Fruit fly (Drosophila melanogaster) whole organism, prepupa: ENCODE results near the gene Cyp4ae1.

Experiments
- Blimp-1 ChIP-seq: fragments of 200-800 bp; sonication (Bioruptor generic); optimal IDR thresholded peaks from 3 replicates; lab custom pipeline; 2017; ENCODE audit warnings: missing biosample characterization, missing genetic modification characterization, mild to moderate bottlenecking, moderate library complexity, missing genetic modification reagents
- CG10631 ChIP-seq: fragments of 200-800 bp; sonication (Bioruptor generic); optimal IDR thresholded peaks from 2 replicates; lab custom pipeline; 2016; ENCODE audit warnings: missing biosample characterization, missing genetic modification characterization
- CG10669 ChIP-seq: fragments of 200-800 bp; sonication (Bioruptor generic); optimal IDR thresholded peaks from 3 replicates; lab custom pipeline; 2018; ENCODE audit warnings: missing biosample characterization, mild to moderate bottlenecking, missing genetic modification characterization, moderate library complexity
- CG11294 ChIP-seq: fragments of 200-800 bp; sonication (Bioruptor generic); IDR thresholded peaks from 2 replicates; pipeline ENCODE4 v1.3.6; 2022; ENCODE audit warnings: missing biosample characterization, missing genetic modification characterization
- CG11762 ChIP-seq: fragments of 200-800 bp; sonication (Bioruptor generic); optimal IDR thresholded peaks from 3 replicates; lab custom pipeline; 2016; ENCODE audit warnings: missing biosample characterization, missing genetic modification characterization; ENCODE audit not compliant: insufficient read depth
- CG11902 ChIP-seq: fragments of 200-800 bp; sonication (Bioruptor generic); optimal IDR thresholded peaks from 3 replicates; lab custom pipeline; 2016; ENCODE audit warnings: missing biosample characterization, missing genetic modification characterization
- CG15336 ChIP-seq: fragments of 200-800 bp; sonication (Bioruptor generic); IDR thresholded peaks from 2 replicates; pipeline ENCODE4 v1.3.6; 2022; ENCODE audit warnings: missing biosample characterization, missing genetic modification characterization
- CG1621 ChIP-seq: fragments of 200-800 bp; sonication (Bioruptor generic); optimal IDR thresholded peaks from 3 replicates; lab custom pipeline; 2018; ENCODE audit warnings: missing biosample characterization, mild to moderate bottlenecking, missing genetic modification characterization
- CG16779 ChIP-seq: fragments of 200-800 bp; sonication (Bioruptor generic); optimal IDR thresholded peaks from 3 replicates; lab custom pipeline; 2017; ENCODE audit warnings: missing biosample characterization, mild to moderate bottlenecking, missing genetic modification characterization
- CG31627 ChIP-seq: fragments of 200-800 bp; sonication (Bioruptor generic); optimal IDR thresholded peaks from 3 replicates; lab custom pipeline; 2016; ENCODE audit warnings: missing biosample characterization, missing genetic modification characterization
- CG32006 ChIP-seq: fragments of 200-800 bp; sonication (Bioruptor generic); optimal IDR thresholded peaks from 3 replicates; lab custom pipeline; 2017; ENCODE audit warnings: missing biosample characterization, mild to moderate bottlenecking, missing genetic modification characterization
- CG34406 ChIP-seq: fragments of 200-800 bp; sonication (Bioruptor generic); optimal IDR thresholded peaks from 3 replicates; lab custom pipeline; 2016; ENCODE audit warnings: missing biosample characterization, missing genetic modification characterization
- CG3919 ChIP-seq: fragments of 200-800 bp; sonication (Bioruptor generic); optimal IDR thresholded peaks from 3 replicates; lab custom pipeline; 2016; ENCODE audit warnings: missing biosample characterization, missing genetic modification characterization
- CG6163 ChIP-seq: fragments of 200-800 bp; sonication (Bioruptor generic); IDR thresholded peaks from 3 replicates; pipeline ENCODE4 v1.3.6; 2022; ENCODE audit warnings: missing biosample characterization, missing genetic modification characterization
- CG6276 ChIP-seq: fragments of 200-800 bp; sonication (Bioruptor generic); optimal IDR thresholded peaks from 2 replicates; lab custom pipeline; 2017; ENCODE audit warnings: missing biosample characterization, mild to moderate bottlenecking, missing genetic modification characterization
- CG6792 ChIP-seq: fragments of 200-800 bp; sonication (Bioruptor generic); optimal IDR thresholded peaks from 3 replicates; lab custom pipeline; 2016; ENCODE audit warnings: missing biosample characterization, missing genetic modification characterization
- CG6854 ChIP-seq: fragments of 200-800 bp; sonication (Bioruptor generic); optimal IDR thresholded peaks from 2 replicates; lab custom pipeline; 2017; ENCODE audit warnings: missing biosample characterization, mild to moderate bottlenecking, missing genetic modification characterization
- CG7368 ChIP-seq: fragments of 200-800 bp; sonication (Bioruptor generic); optimal IDR thresholded peaks from 3 replicates; lab custom pipeline; 2016; ENCODE audit warnings: missing biosample characterization, missing genetic modification characterization
- CG8119 ChIP-seq: fragments of 200-800 bp; sonication (Bioruptor generic); IDR thresholded peaks from 3 replicates; pipeline ENCODE4 v1.3.6; 2022; ENCODE audit warnings: missing biosample characterization, missing genetic modification characterization
- CG8319 ChIP-seq: fragments of 200-800 bp; sonication (Bioruptor generic); optimal IDR thresholded peaks from 3 replicates; lab custom pipeline; 2016; ENCODE audit warnings: missing biosample characterization, missing genetic modification characterization
- Eip75B ChIP-seq: fragments of 200-800 bp; sonication (Bioruptor generic); optimal IDR thresholded peaks from 3 replicates; lab custom pipeline; 2016; ENCODE audit warnings: missing biosample characterization, missing genetic modification characterization
- Eip78C ChIP-seq: fragments of 200-800 bp; sonication (Bioruptor generic); peaks from one replicate; lab custom pipeline; 2016; ENCODE audit warnings: missing biosample characterization, missing genetic modification characterization
- Eip93F ChIP-seq: fragments of 200-800 bp; sonication (Bioruptor generic); optimal IDR thresholded peaks from 2 replicates; lab custom pipeline; 2016; ENCODE audit warnings: missing biosample characterization, mild to moderate bottlenecking, missing genetic modification characterization
- Ets21C ChIP-seq: fragments of 200-800 bp; sonication (Bioruptor generic); optimal IDR thresholded peaks from 3 replicates; lab custom pipeline; 2016; ENCODE audit warnings: missing biosample characterization, missing genetic modification characterization
- Gug ChIP-seq: fragments of 200-800 bp; sonication (Bioruptor generic); IDR thresholded peaks from 2 replicates; pipeline ENCODE4 v1.3.6; 2022; ENCODE audit warnings: missing biosample characterization, missing genetic modification characterization
- Hr38 ChIP-seq: sonication (Bioruptor generic); optimal IDR thresholded peaks from 2 replicates; lab custom pipeline; 2016; ENCODE audit warnings: missing biosample characterization, missing genetic modification characterization
- Hr39 ChIP-seq: fragments of 200-800 bp; sonication (Bioruptor generic); optimal IDR thresholded peaks from 2 replicates; lab custom pipeline; 2016; ENCODE audit warnings: missing biosample characterization, missing genetic modification characterization
- Hr4 ChIP-seq: fragments of 200-800 bp; sonication (Bioruptor generic); optimal IDR thresholded peaks from 3 replicates; lab custom pipeline; 2016; ENCODE audit warnings: missing biosample characterization, missing genetic modification characterization
- OdsH ChIP-seq: fragments of 200-800 bp; sonication (Bioruptor generic); optimal IDR thresholded peaks from 3 replicates; lab custom pipeline; 2016; ENCODE audit warnings: missing biosample characterization, missing genetic modification characterization
- Smox ChIP-seq: fragments of 200-800 bp; sonication (Bioruptor generic); optimal IDR thresholded peaks from 3 replicates; lab custom pipeline; 2016; ENCODE audit warnings: missing biosample characterization, missing genetic modification characterization
- Sox14 ChIP-seq: fragments of 200-800 bp; sonication (Bioruptor generic); optimal IDR thresholded peaks from 3 replicates; lab custom pipeline; 2016; ENCODE audit warnings: missing biosample characterization, missing genetic modification characterization
- Sox15 ChIP-seq: fragments of 200-800 bp; sonication (Bioruptor generic); optimal IDR thresholded peaks from 3 replicates; lab custom pipeline; 2016; ENCODE audit warnings: missing biosample characterization, missing genetic modification characterization
- achi ChIP-seq: fragments of 200-800 bp; sonication (Bioruptor generic); optimal IDR thresholded peaks from 3 replicates; lab custom pipeline; 2016; ENCODE audit warnings: missing biosample characterization, missing genetic modification characterization
- dsx ChIP-seq: fragments of 200-800 bp; optimal IDR thresholded peaks from 3 replicates; lab custom pipeline; 2019; ENCODE audit warnings: missing biosample characterization, mild to moderate bottlenecking, missing genetic modification characterization, moderate library complexity; ENCODE audit not compliant: poor library complexity, severe bottlenecking
- eg ChIP-seq: fragments of 200-800 bp; sonication (Bioruptor generic); IDR thresholded peaks from 3 replicates; pipeline ENCODE4 v1.3.6; 2022; ENCODE audit warnings: missing biosample characterization, missing genetic modification characterization
- esn ChIP-seq: fragments of 200-800 bp; sonication (Bioruptor generic); optimal IDR thresholded peaks from 2 replicates; lab custom pipeline; 2016; ENCODE audit warnings: missing biosample characterization, mild to moderate bottlenecking, missing genetic modification characterization, moderate library complexity
- fd85E ChIP-seq: fragments of 200-800 bp; sonication (Bioruptor generic); optimal IDR thresholded peaks from 3 replicates; lab custom pipeline; 2016; ENCODE audit warnings: missing biosample characterization, missing genetic modification characterization
- fkh ChIP-seq: fragments of 200-800 bp; sonication (Bioruptor generic); optimal IDR thresholded peaks from 3 replicates; lab custom pipeline; 2017; ENCODE audit warnings: missing biosample characterization, mild to moderate bottlenecking, missing genetic modification characterization, moderate library complexity
- lz ChIP-seq: fragments of 200-800 bp; sonication (Bioruptor generic); optimal IDR thresholded peaks from 3 replicates; lab custom pipeline; 2016; ENCODE audit warnings: missing biosample characterization, missing genetic modification characterization
- net ChIP-seq: fragments of 200-800 bp; sonication (Bioruptor generic); optimal IDR thresholded peaks from 3 replicates; lab custom pipeline; 2016; ENCODE audit warnings: missing biosample characterization, missing genetic modification characterization
- salr ChIP-seq, 2 experiments: fragments of 200-800 bp; sonication (Bioruptor generic); optimal IDR thresholded peaks; 3 replicates each; lab custom pipeline; 2016 to 2018; ENCODE audit warnings: missing biosample characterization in 2 of 2, missing genetic modification characterization in 2 of 2, mild to moderate bottlenecking in 1 of 2
- spab ChIP-seq: fragments of 200-800 bp; sonication (Bioruptor generic); optimal IDR thresholded peaks from 2 replicates; lab custom pipeline; 2017; ENCODE audit warnings: missing biosample characterization, mild to moderate bottlenecking, missing genetic modification characterization, missing genetic modification reagents
- ss ChIP-seq, 2 experiments: fragments of 200-800 bp; sonication (Bioruptor generic); optimal IDR thresholded peaks; 2 replicates in 1 of 2; 3 replicates in 1 of 2; lab custom pipeline; 2017 to 2018; ENCODE audit warnings: mild to moderate bottlenecking in 2 of 2, missing biosample characterization in 2 of 2, missing genetic modification characterization in 2 of 2, moderate library complexity in 1 of 2
- svp ChIP-seq: fragments of 200-800 bp; sonication (Bioruptor generic); peaks from one replicate; lab custom pipeline; 2016; ENCODE audit warnings: missing biosample characterization, missing genetic modification characterization
- topi ChIP-seq: fragments of 200-800 bp; sonication (Bioruptor generic); optimal IDR thresholded peaks from 3 replicates; lab custom pipeline; 2016; ENCODE audit warnings: missing biosample characterization, missing genetic modification characterization
- vri ChIP-seq: fragments of 200-800 bp; sonication (Bioruptor generic); optimal IDR thresholded peaks from 3 replicates; lab custom pipeline; 2016; ENCODE audit warnings: missing biosample characterization, mild to moderate bottlenecking, missing genetic modification characterization

Gene Cyp4ae1

dm6 chrX:2134226-2134880 is 44.5 kb upstream of the Cyp4ae1 start (continued):
- TF ChIP-seq Sox15 (GFP tag; lab: Kevin White, UChicago) (peak; percentile 70), CG8119 (GFP tag; lab: Robert Waterston, UW) (peak; percentile 80), Eip75B (GFP tag; lab: Kevin White, UChicago) (peak; percentile 82), CG11762 (peak; percentile 68), OdsH (GFP tag; lab: Kevin White, UChicago) (peak; percentile 86), CG1621 (tag; lab: Kevin White, UChicago) (peak; percentile 84), CG6792 (peak; percentile 86), svp (GFP tag; lab: Kevin White, UChicago) (peak; percentile 94), eg (GFP tag; lab: Robert Waterston, UW) (peak; percentile 72), fkh (GFP tag; lab: Kevin White, UChicago) (no peak), CG11902 (peak; percentile 84), CG31627 (GFP tag; lab: Kevin White, UChicago) (peak; percentile 92), Blimp-1 (GFP tag; lab: Kevin White, UChicago) (peak; percentile 69), CG3919 (peak; percentile 83), vri (GFP tag; lab: Kevin White, UChicago) (peak; percentile 88)

dm6 chrX:2134965-2135758 is 43.6 kb upstream of the Cyp4ae1 start:
- TF ChIP-seq Hr39 (GFP tag; lab: Kevin White, UChicago) (peak; percentile 93), lz (GFP tag; lab: Kevin White, UChicago) (peak; percentile 94), CG16779 (tag; lab: Kevin White, UChicago) (peak; percentile 68), Eip78C (GFP tag; lab: Kevin White, UChicago) (peak; percentile 96), fd85E (peak; percentile 73), CG3919 (peak; percentile 81), Ets21C (peak; percentile 90), CG6854 (GFP tag; lab: Kevin White, UChicago) (peak; percentile 86), eg (GFP tag; lab: Robert Waterston, UW) (peak; percentile 69; the same call in 2 of the 3 replicates), esn (GFP tag; lab: Kevin White, UChicago) (peak; percentile 94), fkh (GFP tag; lab: Kevin White, UChicago) (peak; percentile 43), Blimp-1 (GFP tag; lab: Kevin White, UChicago) (peak; percentile 87), achi (GFP tag; lab: Kevin White, UChicago) (peak; percentile 87), Smox (GFP tag; lab: Kevin White, UChicago) (peak; percentile 92), CG7368 (GFP tag; lab: Kevin White, UChicago) (peak; percentile 72), CG31627 (GFP tag; lab: Kevin White, UChicago) (peak; percentile 93), CG8119 (GFP tag; lab: Robert Waterston, UW) (peak; percentile 83), Gug (GFP tag; lab: Robert Waterston, UW) (peak; percentile 67), svp (GFP tag; lab: Kevin White, UChicago) (peak; percentile 95), CG32006 (peak; percentile 82), CG10631 (GFP tag; lab: Kevin White, UChicago) (peak; percentile 84), CG11294 (GFP tag; lab: Robert Waterston, UW) (peak; percentile 73), Eip75B (GFP tag; lab: Kevin White, UChicago) (peak; percentile 84), ss (GFP tag; optimal IDR thresholded peaks at IDR 0.05; lab: Kevin White, UChicago) (peak; percentile 34 to 79), CG8319 (GFP tag; lab: Kevin White, UChicago) (peak; percentile 85), salr (GFP tag; optimal IDR thresholded peaks at IDR 0.05; lab: Kevin White, UChicago) (peak; percentile 64 to 66), Hr4 (peak; percentile 80), spab (GFP tag; lab: Kevin White, UChicago) (peak; percentile 83), OdsH (GFP tag; lab: Kevin White, UChicago) (peak; percentile 90), Eip93F (peak; percentile 85), topi (peak; percentile 95), CG34406 (GFP tag; lab: Kevin White, UChicago) (peak; percentile 88), CG10669 (peak; percentile 91), CG6276 (peak; percentile 83), CG15336 (GFP tag; lab: Robert Waterston, UW) (peak; percentile 90), net (peak; percentile 85), Sox14 (GFP tag; lab: Kevin White, UChicago) (peak; percentile 92), Hr38 (no peak), CG6163 (GFP tag; lab: Robert Waterston, UW) (peak; percentile 84), CG6792 (peak; percentile 89), dsx (GFP tag; lab: Kevin White, UChicago) (peak; percentile 88)
